Fruit fly (Drosophila melanogaster) whole organism, embryonic: ENCODE results near the gene NimC3.

Experiments used
- Adf1 ChIP-seq: fragments of 200-800 bp; sonication (Bioruptor generic); IDR thresholded peaks from 2 replicates; pipeline ENCODE4 v1.3.6; 2022; ENCODE audit warnings: missing biosample characterization, missing genetic modification characterization
- CG11723 ChIP-seq: fragments of 200-800 bp; sonication (Bioruptor generic); optimal IDR thresholded peaks from 2 replicates; lab custom pipeline; 2017; ENCODE audit warnings: missing biosample characterization, mild to moderate bottlenecking, missing genetic modification characterization
- CG16779 ChIP-seq: fragments of 200-800 bp; sonication (Bioruptor generic); IDR thresholded peaks from 2 replicates; pipeline ENCODE4 v1.3.6; 2022; ENCODE audit warnings: missing biosample characterization, missing genetic modification characterization
- D ChIP-seq, 2 experiments: fragments of 200-800 bp in 1 of 2; fragments of >200 bp in 1 of 2; sonication (Bioruptor generic) in 1 of 2; optimal IDR thresholded peaks; 2 replicates in 1 of 2; 3 replicates in 1 of 2; lab custom pipeline; 2017; ENCODE audit warnings: mild to moderate bottlenecking in 1 of 2, missing biosample characterization in 1 of 2, missing genetic modification characterization in 1 of 2, missing genetic modification reagents in 1 of 2
- Hsf ChIP-seq: fragments of 200-800 bp; sonication (Bioruptor generic); optimal IDR thresholded peaks from 3 replicates; lab custom pipeline; 2016; ENCODE audit warnings: missing biosample characterization, missing genetic modification characterization
- Meics ChIP-seq: fragments of 200-800 bp; sonication (Bioruptor generic); optimal IDR thresholded peaks from 2 replicates; lab custom pipeline; 2017; ENCODE audit warnings: missing biosample characterization, mild to moderate bottlenecking, missing genetic modification characterization
- ab ChIP-seq: fragments of 200-800 bp; sonication (Bioruptor generic); optimal IDR thresholded peaks from 2 replicates; lab custom pipeline; 2016; ENCODE audit warnings: missing biosample characterization, missing genetic modification characterization
- fd3F ChIP-seq: fragments of 200-800 bp; sonication (Bioruptor generic); optimal IDR thresholded peaks from 2 replicates; lab custom pipeline; 2018; ENCODE audit warnings: missing biosample characterization, mild to moderate bottlenecking, missing genetic modification characterization, moderate library complexity
- gfzf ChIP-seq: fragments of 200-800 bp; sonication (Bioruptor generic); optimal IDR thresholded peaks from 2 replicates; lab custom pipeline; 2016; ENCODE audit warnings: missing biosample characterization, mild to moderate bottlenecking, missing genetic modification characterization, moderate library complexity
- kah ChIP-seq: fragments of 200-800 bp; sonication (Bioruptor generic); optimal IDR thresholded peaks from 2 replicates; lab custom pipeline; 2018; ENCODE audit warnings: missing biosample characterization, mild to moderate bottlenecking, missing genetic modification characterization
- maf-S ChIP-seq: fragments of 200-800 bp; sonication (Bioruptor generic); optimal IDR thresholded peaks from 2 replicates; lab custom pipeline; 2016; ENCODE audit warnings: missing biosample characterization, missing genetic modification characterization
- pnt ChIP-seq: fragments of 200-800 bp; sonication (Bioruptor generic); optimal IDR thresholded peaks from 3 replicates; lab custom pipeline; 2016; ENCODE audit warnings: missing biosample characterization, missing genetic modification characterization
- trem ChIP-seq: fragments of 200-800 bp; optimal IDR thresholded peaks from 3 replicates; lab custom pipeline; 2019; ENCODE audit warnings: missing biosample characterization, mild to moderate bottlenecking, missing genetic modification characterization, moderate library complexity

DNA sequence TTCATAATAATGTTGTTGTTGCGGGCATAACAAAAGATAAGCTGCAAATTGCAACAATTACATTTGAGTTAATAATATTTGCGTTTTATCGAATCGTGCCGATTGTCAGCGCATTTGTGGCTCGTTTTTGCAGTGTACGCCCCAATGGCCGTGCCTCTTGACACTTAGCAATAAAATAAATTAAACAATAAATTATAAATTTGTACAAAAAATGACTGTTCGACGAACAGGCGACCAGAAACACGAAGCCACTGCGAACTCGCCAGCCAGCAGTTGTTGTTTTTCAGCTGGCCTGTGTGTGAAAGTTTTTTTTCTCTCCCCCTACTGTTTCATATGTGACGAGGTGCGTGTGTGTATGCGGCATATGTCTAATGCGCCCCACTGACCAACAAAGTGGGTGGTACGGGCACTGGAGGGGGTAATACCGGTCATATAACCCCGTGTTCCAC is 5.5 kb upstream of the NimC3 start:
- TF ChIP-seq CG11723 (GFP tag; lab: Kevin White, UChicago) (no peak), fd3F (no peak), trem (tag; lab: Kevin White, UChicago) (no peak), Adf1 (GFP tag; lab: Robert Waterston, UW) (no peak), gfzf (no peak), Hsf (GFP tag; lab: Kevin White, UChicago) (no peak), CG16779 (GFP tag; lab: Robert Waterston, UW) (no peak), pnt (GFP tag; lab: Kevin White, UChicago) (no peak), ab (no peak), Meics (GFP tag; lab: Kevin White, UChicago) (no peak), kah (no peak), D (optimal IDR thresholded peaks at IDR 0.05; lab: Kevin White, UChicago) (no peak), D (GFP tag; optimal IDR thresholded peaks at IDR 0.05; lab: Kevin White, UChicago) (no peak), maf-S (GFP tag; lab: Kevin White, UChicago) (no peak)
